Worm (Caenorhabditis elegans): ENCODE results near the gene C28H8.2.

DNA sequence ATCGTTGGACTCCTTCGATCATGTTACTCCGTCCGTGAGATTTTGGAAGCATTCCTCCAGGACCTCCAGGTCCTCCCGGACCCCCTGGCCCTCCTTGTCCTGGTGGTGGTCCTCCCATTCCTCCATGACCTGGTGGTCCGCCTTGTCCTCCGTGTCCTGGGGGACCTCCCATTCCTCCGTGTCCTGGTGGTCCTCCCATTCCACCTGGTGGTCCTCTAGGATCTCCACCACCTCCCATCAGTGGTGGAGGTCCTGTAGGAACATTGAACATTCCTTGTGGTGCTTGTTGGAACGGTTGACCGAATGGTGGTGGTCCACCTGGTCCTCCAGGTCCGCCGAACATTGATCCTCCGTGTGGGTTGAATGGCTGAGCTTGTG is 33.8 kb downstream of the C28H8.2 start:
- TF ChIP-seq W03F9.2 (tag; optimal IDR thresholded peaks at IDR 0.05) (no peak), dao-5 (tag; optimal IDR thresholded peaks at IDR 0.05) (no peak), him-1 (tag; optimal IDR thresholded peaks at IDR 0.05) (no peak)

All from whole organism, L4/young adult.